Worm (Caenorhabditis elegans) whole organism, young adult: Measurements from ENCODE around the gene btb-20.
"Not testable (repeated sequence)": the region's sequence is repeated elsewhere in the genome, so short reads cannot be mapped to it uniquely, and the experiment has no call there.

Experiments
- egl-44 ChIP-seq: fragments of 200-800 bp; sonication (Bioruptor generic); IDR thresholded peaks from 2 replicates; pipeline ENCODE4 v1.3.6; 2022; ENCODE audit warnings: missing genetic modification reagents, missing genetic modification characterization, missing compliant biosample characterization
- mes-4 ChIP-seq: sonication (generic microtip); optimal IDR thresholded peaks from 2 replicates; lab custom pipeline; 2016; ENCODE audit warnings: missing genotype, missing genetic modification characterization, missing compliant biosample characterization
- nfya-1 ChIP-seq: sonication (generic microtip); optimal IDR thresholded peaks from 2 replicates; lab custom pipeline; 2017; ENCODE audit warnings: antibody characterized with exemption, missing compliant biosample characterization, missing genetic modification characterization, borderline replicate concordance; ENCODE audit not compliant: insufficient read depth

DNA sequence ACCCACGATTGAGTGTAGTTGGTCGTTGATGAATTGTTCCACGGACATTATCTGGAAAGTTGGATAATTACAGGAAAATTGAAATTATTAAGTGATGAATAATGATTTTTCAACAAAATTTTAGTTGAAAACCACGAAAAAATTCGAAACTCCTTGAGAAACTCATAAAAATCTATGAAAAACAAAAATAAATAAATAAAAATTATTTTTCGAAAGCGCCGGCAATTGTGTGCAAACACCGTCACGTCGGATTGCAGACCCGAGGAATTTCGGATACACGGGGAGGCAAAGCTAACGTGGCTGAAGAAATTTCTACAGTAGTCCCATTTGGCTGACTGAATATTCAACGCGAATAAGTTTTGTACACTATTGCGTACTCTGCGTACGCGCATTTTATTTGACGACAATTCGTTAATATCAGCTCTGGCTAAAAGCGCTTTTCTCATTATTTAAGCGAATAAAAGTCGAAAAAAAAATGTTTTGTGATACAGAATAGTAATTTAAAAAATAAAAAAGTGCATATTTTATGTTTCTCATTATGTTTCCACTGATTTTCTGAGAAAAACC lies 38.3 kb upstream of the btb-20 start, which contains the start of gene mog-4:
- TF ChIP-seq egl-44 (GFP tag; lab: Robert Waterston, UW): peak; percentile 97
- not testable (repeated sequence) for TF ChIP-seq mes-4, nfya-1 (tag; lab: Kevin White, UChicago)
